Worm (Caenorhabditis elegans) whole organism, L3 larva: ENCODE data around the gene comt-3.

Experiments
- R02D3.7 ChIP-seq: fragments of 150-350 bp; optimal IDR thresholded peaks from 2 replicates; lab custom pipeline; 2014; ENCODE audit warnings: missing biosample characterization, missing genetic modification characterization
- ama-1 ChIP-seq: fragments of 150-350 bp; optimal IDR thresholded peaks from 2 replicates; lab custom pipeline; 2018
- mdl-1 ChIP-seq: fragments of 150-350 bp; optimal IDR thresholded peaks from 2 replicates; lab custom pipeline; 2014; ENCODE audit warnings: missing biosample characterization, missing genetic modification characterization
- nhr-11 ChIP-seq: fragments of 150-350 bp; optimal IDR thresholded peaks from 2 replicates; lab custom pipeline; 2014; ENCODE audit warnings: missing biosample characterization, missing genetic modification characterization

- TF ChIP-seq R02D3.7 (tag; lab: Kevin White, UChicago) (no peak), nhr-11 (no peak), ama-1 (peak; percentile 21), mdl-1 (tag; lab: Kevin White, UChicago) (no peak)
Observed at ce11 chrV:2068728-2069443, 11.5 kb downstream of the comt-3 start.
